Worm (Caenorhabditis elegans) whole organism, young adult: Measurements from ENCODE around the gene cogc-4.

Source experiments
- B0019.2 ChIP-seq: fragments of 200-800 bp; sonication (Bioruptor generic); conservative IDR thresholded peaks from 2 replicates; pipeline ENCODE4 v1.3.6; 2022; ENCODE audit warnings: missing genetic modification reagents, missing genetic modification characterization, missing compliant biosample characterization
- B0035.1 ChIP-seq: sonication (generic microtip); optimal IDR thresholded peaks from 2 replicates; lab custom pipeline; 2016; ENCODE audit warnings: missing genetic modification characterization, mild to moderate bottlenecking, missing compliant biosample characterization, missing genotype, missing genetic modification reagents
- B0336.3 ChIP-seq: fragments of 200-800 bp; sonication (Bioruptor generic); IDR thresholded peaks from 2 replicates; pipeline ENCODE4 v1.3.6; 2022; ENCODE audit warnings: missing genetic modification characterization, missing compliant biosample characterization
- C06A6.2 ChIP-seq: fragments of 200-800 bp; sonication (Bioruptor generic); conservative IDR thresholded peaks from 2 replicates; pipeline ENCODE4 v1.3.6; 2022; ENCODE audit warnings: missing genetic modification characterization, missing compliant biosample characterization
- D2030.7 ChIP-seq: fragments of 200-800 bp; sonication (Bioruptor generic); IDR thresholded peaks from 2 replicates; pipeline ENCODE4 v1.3.6; 2022; ENCODE audit warnings: missing genetic modification reagents, missing genetic modification characterization, missing compliant biosample characterization
- F57C9.4 ChIP-seq: sonication (generic microtip); optimal IDR thresholded peaks from 2 replicates; lab custom pipeline; 2017; ENCODE audit warnings: mild to moderate bottlenecking, missing genetic modification characterization, missing compliant biosample characterization
- Y67H2A.10 ChIP-seq: fragments of 200-800 bp; sonication (Bioruptor generic); conservative IDR thresholded peaks from 2 replicates; pipeline ENCODE4 v1.3.6; 2022; ENCODE audit warnings: missing genetic modification reagents, missing genetic modification characterization, missing compliant biosample characterization
- ZK185.1 ChIP-seq: sonication (generic microtip); optimal IDR thresholded peaks from 2 replicates; lab custom pipeline; 2016; ENCODE audit warnings: mild to moderate bottlenecking, missing genetic modification characterization, missing compliant biosample characterization; ENCODE audit not compliant: poor library complexity, severe bottlenecking
- atf-7 ChIP-seq: sonication (generic microtip); optimal IDR thresholded peaks from 2 replicates; lab custom pipeline; 2017; ENCODE audit warnings: mild to moderate bottlenecking, missing genetic modification characterization, missing compliant biosample characterization
- athp-1 ChIP-seq: sonication (generic microtip); optimal IDR thresholded peaks from 2 replicates; lab custom pipeline; 2017; ENCODE audit warnings: mild to moderate bottlenecking, missing genetic modification characterization, missing compliant biosample characterization
- attf-3 ChIP-seq: fragments of 200-800 bp; sonication (Bioruptor generic); conservative IDR thresholded peaks from 2 replicates; pipeline ENCODE4 v1.3.6; 2022; ENCODE audit warnings: missing genetic modification reagents, missing genetic modification characterization, missing compliant biosample characterization
- attf-6 ChIP-seq: fragments of 200-800 bp; sonication (Bioruptor generic); IDR thresholded peaks from 2 replicates; pipeline ENCODE4 v1.3.6; 2022; ENCODE audit warnings: missing genetic modification reagents, missing genetic modification characterization, missing compliant biosample characterization
- bed-1 ChIP-seq: fragments of 200-800 bp; sonication (Bioruptor generic); IDR thresholded peaks from 2 replicates; pipeline ENCODE4 v1.3.6; 2022; ENCODE audit warnings: missing genetic modification reagents, missing genetic modification characterization, missing compliant biosample characterization
- cebp-2 ChIP-seq: fragments of 200-800 bp; sonication (Bioruptor generic); IDR thresholded peaks from 2 replicates; pipeline ENCODE4 v1.3.6; 2022; ENCODE audit warnings: missing genetic modification characterization, missing compliant biosample characterization
- chd-7 ChIP-seq: sonication (generic microtip); optimal IDR thresholded peaks from 2 replicates; lab custom pipeline; 2016; ENCODE audit warnings: mild to moderate bottlenecking, missing genetic modification characterization, moderate library complexity, missing compliant biosample characterization
- die-1 ChIP-seq: sonication (generic microtip); optimal IDR thresholded peaks from 2 replicates; lab custom pipeline; 2016; ENCODE audit warnings: missing genotype, mild to moderate bottlenecking, missing genetic modification characterization, missing compliant biosample characterization
- dox-1 ChIP-seq: fragments of 200-800 bp; sonication (Bioruptor generic); IDR thresholded peaks from 2 replicates; pipeline ENCODE4 v1.3.6; 2022; ENCODE audit warnings: missing genetic modification reagents, missing genetic modification characterization, missing compliant biosample characterization
- dpl-1 ChIP-seq: fragments of 150-350 bp; optimal IDR thresholded peaks from 2 replicates; lab custom pipeline; 2014; ENCODE audit warnings: missing biosample characterization, missing genetic modification reagents, missing genetic modification characterization
- efl-1 ChIP-seq: fragments of 150-350 bp; optimal IDR thresholded peaks from 2 replicates; lab custom pipeline; 2014; ENCODE audit warnings: missing biosample characterization, missing genetic modification reagents, missing genetic modification characterization
- egl-18 ChIP-seq: fragments of 200-800 bp; sonication (Bioruptor generic); IDR thresholded peaks from 2 replicates; pipeline ENCODE4 v1.3.6; 2022; ENCODE audit warnings: missing genetic modification reagents, missing genetic modification characterization, missing compliant biosample characterization
- egrh-3 ChIP-seq: fragments of 200-800 bp; sonication (Bioruptor generic); IDR thresholded peaks from 2 replicates; pipeline ENCODE4 v1.3.6; 2022; ENCODE audit warnings: missing genetic modification reagents, missing genetic modification characterization, missing compliant biosample characterization
- ekl-4 ChIP-seq: fragments of 200-800 bp; sonication (Bioruptor generic); IDR thresholded peaks from 2 replicates; pipeline ENCODE4 v1.3.6; 2022; ENCODE audit warnings: missing genetic modification reagents, missing genetic modification characterization, missing compliant biosample characterization
- hlh-26 ChIP-seq: fragments of 200-800 bp; sonication (Bioruptor generic); conservative IDR thresholded peaks from 2 replicates; pipeline ENCODE4 v1.3.6; 2022; ENCODE audit warnings: missing genetic modification reagents, missing genetic modification characterization, missing compliant biosample characterization
- hmg-20 ChIP-seq: fragments of 200-800 bp; sonication (Bioruptor generic); IDR thresholded peaks from 2 replicates; pipeline ENCODE4 v1.3.6; 2022; ENCODE audit warnings: missing genetic modification reagents, missing genetic modification characterization, missing compliant biosample characterization
- let-607 ChIP-seq, 2 experiments: fragments of 200-800 bp in 1 of 2; sonication (Bioruptor generic) in 1 of 2; sonication (generic microtip) in 1 of 2; optimal IDR thresholded peaks; 2 replicates each; lab custom pipeline; 2016 to 2018; ENCODE audit warnings: mild to moderate bottlenecking in 2 of 2, missing compliant biosample characterization in 2 of 2, missing genetic modification characterization in 2 of 2, moderate library complexity in 2 of 2, missing genotype in 1 of 2
- lin-35 ChIP-seq, 3 experiments: fragments of 150-350 bp in 2 of 3; sonication (generic microtip) in 1 of 3; optimal IDR thresholded peaks; 2 replicates each; lab custom pipeline; 2014 to 2018; ENCODE audit warnings: missing biosample characterization in 3 of 3, missing genetic modification characterization in 3 of 3, missing genetic modification reagents in 3 of 3
- lin-40 ChIP-seq: sonication (generic microtip); optimal IDR thresholded peaks from 2 replicates; lab custom pipeline; 2016; ENCODE audit warnings: missing genetic modification characterization, mild to moderate bottlenecking, missing compliant biosample characterization, missing genotype, missing genetic modification reagents
- lin-54 ChIP-seq: fragments of 200-800 bp; sonication (Bioruptor generic); optimal IDR thresholded peaks from 2 replicates; lab custom pipeline; 2018; ENCODE audit warnings: mild to moderate bottlenecking, missing genetic modification characterization, missing compliant biosample characterization
- lir-1 ChIP-seq: fragments of 200-800 bp; sonication (Bioruptor generic); conservative IDR thresholded peaks from 2 replicates; pipeline ENCODE4 v1.3.6; 2022; ENCODE audit warnings: missing genetic modification reagents, missing genetic modification characterization, missing compliant biosample characterization
- lsl-1 ChIP-seq: fragments of 200-800 bp; sonication (Bioruptor generic); optimal IDR thresholded peaks from 2 replicates; lab custom pipeline; 2018; ENCODE audit warnings: mild to moderate bottlenecking, missing genetic modification characterization, moderate library complexity, missing compliant biosample characterization
- lsy-27 ChIP-seq: sonication (generic microtip); optimal IDR thresholded peaks from 2 replicates; lab custom pipeline; 2017; ENCODE audit warnings: missing genetic modification characterization, mild to moderate bottlenecking, missing compliant biosample characterization, antibody characterized with exemption, missing genotype, borderline replicate concordance; ENCODE audit not compliant: insufficient read depth
- nhr-27 ChIP-seq: fragments of 200-800 bp; sonication (Bioruptor generic); optimal IDR thresholded peaks from 2 replicates; lab custom pipeline; 2018; ENCODE audit warnings: mild to moderate bottlenecking, missing genetic modification characterization, moderate library complexity, missing compliant biosample characterization
- nhr-80 ChIP-seq: sonication (generic microtip); optimal IDR thresholded peaks from 2 replicates; lab custom pipeline; 2016; ENCODE audit warnings: missing genetic modification characterization, missing compliant biosample characterization
- nhr-90 ChIP-seq: sonication (generic microtip); optimal IDR thresholded peaks from 2 replicates; lab custom pipeline; 2016; ENCODE audit warnings: missing genotype, mild to moderate bottlenecking, missing genetic modification characterization, missing compliant biosample characterization
- rpc-1 ChIP-seq, 2 experiments: fragments of 150-350 bp in 1 of 2; sonication (generic microtip) in 1 of 2; optimal IDR thresholded peaks; 2 replicates each; lab custom pipeline; 2014 to 2018; ENCODE audit warnings: missing biosample characterization in 1 of 2, missing genetic modification characterization in 1 of 2, missing genetic modification reagents in 1 of 2, missing genotype in 1 of 2
- snpc-1.3 ChIP-seq: sonication (generic microtip); optimal IDR thresholded peaks from 2 replicates; lab custom pipeline; 2017; ENCODE audit warnings: missing genetic modification characterization, mild to moderate bottlenecking, missing compliant biosample characterization, antibody characterized with exemption, moderate library complexity, missing genotype, missing genetic modification reagents; ENCODE audit not compliant: insufficient read depth
- snpc-4 ChIP-seq, 5 experiments: fragments of 150-350 bp in 1 of 5; sonication (generic microtip) in 4 of 5; optimal IDR thresholded peaks; 2 replicates each; lab custom pipeline; 2014 to 2018; ENCODE audit warnings: missing genetic modification characterization in 5 of 5, missing biosample characterization in 3 of 5, antibody characterized with exemption in 2 of 5, mild to moderate bottlenecking in 2 of 5, missing compliant biosample characterization in 2 of 5, missing genotype in 2 of 5, moderate library complexity in 2 of 5, missing genetic modification reagents in 1 of 5
- tbx-9 ChIP-seq: sonication (generic microtip); optimal IDR thresholded peaks from 2 replicates; lab custom pipeline; 2016; ENCODE audit warnings: borderline replicate concordance, missing genetic modification characterization, inconsistent platforms, missing compliant biosample characterization
- unc-130 ChIP-seq: sonication (generic microtip); optimal IDR thresholded peaks from 2 replicates; lab custom pipeline; 2016; ENCODE audit warnings: missing genetic modification reagents, missing genetic modification characterization, missing compliant biosample characterization
- xnd-1 ChIP-seq: sonication (generic microtip); optimal IDR thresholded peaks from 2 replicates; lab custom pipeline; 2016; ENCODE audit warnings: missing genotype, missing genetic modification reagents, missing genetic modification characterization, missing compliant biosample characterization
- zfh-2 ChIP-seq: fragments of 200-800 bp; sonication (Bioruptor generic); conservative IDR thresholded peaks from 2 replicates; pipeline ENCODE4 v1.3.6; 2022; ENCODE audit warnings: missing genetic modification reagents, missing genetic modification characterization, missing compliant biosample characterization

The cogc-4 gene

DNA sequence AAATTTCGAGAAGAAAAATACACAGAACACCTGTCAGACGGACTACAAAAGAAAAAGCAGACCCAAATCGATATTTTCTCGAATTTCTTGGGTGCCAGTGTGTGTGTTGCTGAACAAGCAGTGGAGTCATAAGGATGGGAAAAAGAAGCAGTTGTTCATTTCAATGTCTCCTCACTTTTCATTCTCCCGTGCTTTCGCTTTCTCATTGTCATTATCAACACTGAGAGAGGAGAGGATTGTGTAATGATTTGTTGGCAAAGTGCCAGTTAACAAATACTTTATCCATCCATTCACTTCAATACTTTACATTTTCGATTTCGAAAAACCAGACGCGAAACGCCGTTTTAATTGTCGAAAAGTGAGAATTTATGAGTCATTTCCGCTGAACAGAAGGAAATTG lies 27.6 kb upstream of the cogc-4 start:
- TF ChIP-seq lin-40: no peak
- TF ChIP-seq ZK185.1 (tag; lab: Kevin White, UChicago): no peak
- no peak for TF ChIP-seq lin-35 (GFP tag; optimal IDR thresholded peaks at IDR 0.05; lab: Kevin White, UChicago)
- TF ChIP-seq tbx-9: no peak
- no peak for TF ChIP-seq let-607 (tag; optimal IDR thresholded peaks at IDR 0.05; lab: Kevin White, UChicago)
- no peak for TF ChIP-seq atf-7 (tag; lab: Kevin White, UChicago)
- TF ChIP-seq hmg-20: no peak
- TF ChIP-seq C06A6.2 (GFP tag; lab: Robert Waterston, UW): no peak
- TF ChIP-seq cebp-2 (GFP tag; lab: Robert Waterston, UW): no peak
- TF ChIP-seq B0336.3: no peak

DNA sequence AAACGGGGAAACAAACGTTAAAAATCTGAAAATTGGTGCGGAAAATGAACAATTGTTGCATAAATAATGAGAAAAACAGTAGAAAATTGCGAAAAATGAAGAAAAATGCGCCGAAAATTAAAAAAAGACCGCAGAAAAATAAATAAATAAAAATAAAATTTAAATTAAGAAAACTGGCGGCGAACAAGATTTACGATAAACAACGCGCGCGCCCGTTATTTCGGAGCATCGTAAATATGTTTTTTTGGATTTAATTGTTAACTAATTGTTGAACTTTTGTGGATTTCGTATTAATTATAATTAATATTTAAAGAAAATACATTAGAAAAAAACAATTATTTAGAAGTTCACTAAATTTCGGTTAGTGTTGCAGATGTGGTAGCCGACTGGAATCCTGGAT lies 26.4 kb upstream of the cogc-4 start:
- no peak for TF ChIP-seq Y67H2A.10 (GFP tag; lab: Robert Waterston, UW)
- no peak for TF ChIP-seq athp-1 (tag; lab: Kevin White, UChicago)
- no peak for TF ChIP-seq xnd-1 (tag; lab: Kevin White, UChicago)
- TF ChIP-seq nhr-80: no peak
- TF ChIP-seq efl-1 (GFP tag; lab: Kevin White, UChicago): peak; percentile 4
- peak; percentile 89 for TF ChIP-seq attf-3
- no peak for TF ChIP-seq egrh-3
- no peak for TF ChIP-seq B0336.3

DNA sequence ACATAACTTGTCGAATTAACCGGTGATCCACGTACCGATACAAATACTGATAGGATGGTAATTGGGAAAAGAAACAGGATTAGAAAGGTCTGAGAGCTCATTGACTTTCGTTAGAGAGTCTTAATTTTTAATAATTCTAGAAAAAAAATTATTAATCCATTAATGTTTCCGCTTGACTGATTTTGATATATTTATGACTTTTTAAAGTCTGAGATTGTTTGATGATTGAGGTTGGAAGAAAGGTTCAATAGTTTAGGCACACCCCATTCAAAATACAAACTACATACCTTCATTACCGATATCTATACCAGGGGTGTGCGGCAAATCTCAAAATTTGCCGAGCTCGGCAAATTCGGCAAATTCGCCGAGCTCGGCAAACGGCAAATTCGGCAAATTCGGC lies 25.0 kb upstream of the cogc-4 start, which contains the start of gene F54D12.10:
Gene F54D12.10, minus strand, starts transcription at position 101 of the 400 bp plus-strand sequence.
- TF ChIP-seq rpc-1 (optimal IDR thresholded peaks at IDR 0.05; lab: Kevin White, UChicago) (no peak), rpc-1 (tag; optimal IDR thresholded peaks at IDR 0.05; lab: Kevin White, UChicago) (no peak)
- TF ChIP-seq, all 124 proteins: peak for 0

DNA sequence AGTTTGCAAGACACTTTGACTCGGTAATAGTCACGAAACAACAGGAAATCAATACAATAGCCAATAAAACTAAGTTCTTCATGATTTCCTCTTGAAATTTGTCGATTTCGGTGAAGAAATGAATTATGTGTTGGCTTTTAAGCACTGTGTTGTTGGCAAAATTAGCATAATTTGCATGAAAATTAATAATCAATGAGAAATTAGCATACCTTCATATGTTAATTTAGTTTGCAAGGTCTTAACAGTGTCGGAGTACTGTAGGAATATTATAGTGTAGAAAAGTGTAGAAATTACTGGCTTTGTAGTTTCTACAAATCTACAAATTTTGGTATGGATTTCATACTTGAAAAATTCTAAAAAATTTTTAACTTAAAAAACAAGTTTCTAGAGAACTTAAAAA lies 21.6 kb upstream of the cogc-4 start, which contains the start of gene F54D12.9:
Gene F54D12.9, minus strand, starts transcription at position 101 of the 400 bp plus-strand sequence.
- TF ChIP-seq dpl-1 (GFP tag; lab: Kevin White, UChicago) (no peak), athp-1 (tag; lab: Kevin White, UChicago) (no peak), lin-54 (no peak), atf-7 (tag; lab: Kevin White, UChicago) (no peak), F57C9.4 (tag; lab: Kevin White, UChicago) (no peak), efl-1 (GFP tag; lab: Kevin White, UChicago) (no peak), lsy-27 (tag; lab: Kevin White, UChicago) (no peak), hlh-26 (no peak), hmg-20 (no peak), xnd-1 (tag; lab: Kevin White, UChicago) (no peak), B0035.1 (no peak), zfh-2 (GFP tag; lab: Robert Waterston, UW) (no peak), snpc-4 (GFP tag; optimal IDR thresholded peaks at IDR 0.05; lab: Kevin White, UChicago) (no peak), snpc-4 (tag; optimal IDR thresholded peaks at IDR 0.05; lab: Kevin White, UChicago) (no peak), lsl-1 (GFP tag; lab: Kevin White, UChicago) (no peak), nhr-90 (tag; lab: Kevin White, UChicago) (no peak), egl-18 (GFP tag; lab: Robert Waterston, UW) (no peak)

DNA sequence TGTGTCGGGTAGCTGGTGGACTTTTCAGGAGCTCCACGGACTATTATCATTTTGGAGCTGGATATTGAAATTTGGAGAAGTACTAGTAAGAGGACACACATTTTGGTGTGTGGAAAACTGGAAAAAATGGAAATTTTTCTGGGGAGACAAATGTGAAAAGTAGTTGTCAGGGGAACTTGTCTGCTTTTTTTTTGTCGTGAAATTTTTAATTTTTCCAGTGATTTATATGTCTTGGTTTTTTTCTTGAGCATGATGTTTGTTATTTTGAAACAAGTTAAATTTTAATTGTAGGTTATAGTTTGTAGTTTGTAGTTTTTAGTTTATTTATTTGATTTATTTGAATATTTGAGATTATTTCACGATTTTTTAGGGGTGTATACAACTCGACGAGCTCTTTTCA lies 18.0 kb upstream of the cogc-4 start, which contains the start of gene F54D12.7:
Gene F54D12.7, minus strand, starts transcription at position 101 of the 400 bp plus-strand sequence.
- TF ChIP-seq lin-40 (no peak), ekl-4 (GFP tag; lab: Robert Waterston, UW) (no peak), bed-1 (no peak), snpc-1.3 (tag; lab: Kevin White, UChicago) (no peak), lir-1 (GFP tag; lab: Robert Waterston, UW) (no peak), D2030.7 (no peak), B0019.2 (no peak), attf-6 (no peak), cebp-2 (GFP tag; lab: Robert Waterston, UW) (no peak), die-1 (tag; lab: Kevin White, UChicago) (no peak), egl-18 (GFP tag; lab: Robert Waterston, UW) (no peak), chd-7 (tag; lab: Kevin White, UChicago) (no peak), nhr-27 (no peak), dox-1 (GFP tag; lab: Robert Waterston, UW) (no peak), xnd-1 (tag; lab: Kevin White, UChicago) (no peak), unc-130 (no peak)
